Fruit fly (Drosophila melanogaster) whole organism: ENCODE data around the gene CG11052.
"Not testable (repeated sequence)": the region's sequence is repeated elsewhere in the genome, so short reads cannot be mapped to it uniquely, and the experiment has no call there.

Source experiments
- CG8478 ChIP-seq: fragments of >200 bp; optimal IDR thresholded peaks from 2 replicates; lab custom pipeline; 2018; ENCODE audit warnings: inconsistent platforms
- Dll ChIP-seq: fragments of >200 bp; optimal IDR thresholded peaks from 2 replicates; lab custom pipeline; 2017
- EcR ChIP-seq, 2 experiments: fragments of >200 bp; optimal IDR thresholded peaks; 2 replicates each; lab custom pipeline; 2017; ENCODE audit warnings: missing biosample characterization in 2 of 2, missing genetic modification characterization in 2 of 2, missing genetic modification reagents in 2 of 2
- pan ChIP-seq: fragments of >200 bp; optimal IDR thresholded peaks from 2 replicates; lab custom pipeline; 2017
- psq ChIP-seq: fragments of >200 bp; optimal IDR thresholded peaks from 2 replicates; lab custom pipeline; 2017
- usp ChIP-seq: fragments of >200 bp; optimal IDR thresholded peaks from 2 replicates; lab custom pipeline; 2017; ENCODE audit warnings: missing biosample characterization, missing genetic modification characterization, mixed read lengths

The CG11052 gene

DNA sequence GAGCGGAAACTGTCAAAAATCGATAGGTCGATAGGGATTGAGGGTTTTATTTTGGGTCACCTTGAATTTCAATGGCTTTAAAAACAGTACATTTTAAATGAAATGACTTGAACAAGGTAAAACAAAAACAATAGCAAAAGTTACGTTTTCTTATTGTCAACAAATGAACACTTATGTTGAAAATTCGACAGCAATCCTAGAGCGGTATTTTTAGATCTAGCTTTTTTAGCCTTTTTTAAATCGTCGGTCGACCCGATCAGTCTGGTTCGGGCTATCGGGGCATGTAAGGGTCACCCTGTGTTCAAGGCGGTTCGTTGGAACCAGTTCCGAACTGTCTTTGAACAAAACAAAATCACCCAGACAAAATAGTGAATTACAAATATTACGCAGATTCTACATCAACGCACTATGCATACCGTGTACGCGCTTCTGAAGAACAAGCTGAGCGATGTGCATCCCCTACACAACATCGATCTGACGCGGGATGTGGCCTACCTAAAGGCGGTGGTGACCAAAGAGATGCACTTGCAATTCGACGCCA is at the start of gene CG11052, which contains the start of gene CG3223:
TSS of gene CG11052 (minus strand) at position 218 of the 541 bp plus-strand sequence.
TSS of gene CG3223 (plus strand) at position 321 of the 541 bp plus-strand sequence.
- no peak for TF ChIP-seq EcR (GFP tag; optimal IDR thresholded peaks at IDR 0.05; lab: Kevin White, UChicago)

DNA sequence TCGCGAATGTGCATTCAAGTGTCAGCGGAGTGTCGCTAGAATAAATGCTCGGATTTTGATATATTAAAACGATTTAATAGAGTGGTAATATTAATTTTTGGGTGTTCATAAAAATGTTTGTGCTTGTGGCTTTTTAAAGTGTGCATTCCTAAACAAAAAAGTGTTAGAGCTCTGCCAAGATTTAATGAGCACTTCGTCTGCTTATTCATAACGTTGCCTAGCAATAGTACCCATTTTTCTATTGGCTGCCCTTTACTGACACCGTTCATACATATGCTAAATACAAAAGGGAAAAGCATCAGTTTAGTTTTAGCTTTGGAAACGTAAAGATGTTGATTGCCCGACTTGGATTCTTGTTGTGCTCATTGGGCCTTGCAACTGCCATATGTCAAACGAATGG is 40.3 kb upstream of the CG11052 start, which contains the start of gene CG43061:
TSS of gene CG43061 (plus strand) at position 301 of the 400 bp plus-strand sequence.
- not testable (repeated sequence) for TF ChIP-seq EcR (GFP tag; optimal IDR thresholded peaks at IDR 0.05; lab: Kevin White, UChicago); Dll (lab: Kevin White, UChicago); psq (lab: Kevin White, UChicago)

DNA sequence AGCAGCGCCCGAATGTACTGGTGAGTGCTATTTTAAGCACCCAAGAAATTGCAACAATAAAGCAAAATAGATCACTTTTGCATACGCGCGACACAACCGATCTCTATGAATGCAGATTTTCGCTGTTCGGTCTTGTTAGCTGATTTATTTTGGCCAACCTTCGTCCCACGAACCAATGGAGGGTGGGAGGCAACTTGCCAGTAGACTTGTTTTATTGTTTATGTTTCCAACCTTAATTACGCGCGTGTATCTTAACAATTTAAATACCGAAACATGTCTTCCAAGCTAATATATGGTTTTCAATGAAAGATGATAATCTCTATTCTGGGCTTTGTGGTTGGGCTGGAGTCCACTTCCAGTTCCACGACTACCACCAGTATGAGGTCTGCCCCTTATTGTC is 39.8 kb upstream of the CG11052 start, which contains the start of gene CG43618:
TSS of gene CG43618 (plus strand) at position 301 of the 400 bp plus-strand sequence.
- not testable (repeated sequence) for TF ChIP-seq EcR (GFP tag; optimal IDR thresholded peaks at IDR 0.05; lab: Kevin White, UChicago); Dll (lab: Kevin White, UChicago); usp (GFP tag; lab: Kevin White, UChicago)

DNA sequence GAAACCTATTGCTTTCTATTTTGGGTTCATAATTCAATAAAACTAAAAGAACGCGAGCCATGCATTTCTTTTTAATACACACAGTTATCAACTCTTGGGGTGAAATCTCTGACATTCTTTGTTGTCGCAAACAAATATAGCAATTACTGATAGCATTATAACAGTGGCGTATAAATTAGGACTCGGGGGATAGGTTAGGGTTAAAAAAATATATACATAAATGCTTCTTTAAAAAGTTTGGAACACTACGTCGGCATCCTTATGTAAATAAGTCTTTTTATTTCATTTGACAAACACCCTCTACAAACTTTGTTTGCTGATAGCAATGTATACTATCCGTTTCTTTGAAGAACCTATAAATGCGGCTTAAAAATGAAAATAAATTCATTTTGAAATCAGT is 31.7 kb upstream of the CG11052 start, which contains the start of gene CG43060:
TSS of gene CG43060 (plus strand) at position 382 of the 400 bp plus-strand sequence.
- TF ChIP-seq CG8478 (lab: Kevin White, UChicago) (no peak), usp (GFP tag; lab: Kevin White, UChicago) (no peak), Dll (lab: Kevin White, UChicago) (no peak), pan (lab: Kevin White, UChicago) (no peak), EcR (GFP tag; optimal IDR thresholded peaks at IDR 0.05; lab: Kevin White, UChicago) (no peak), psq (lab: Kevin White, UChicago) (no peak)

DNA sequence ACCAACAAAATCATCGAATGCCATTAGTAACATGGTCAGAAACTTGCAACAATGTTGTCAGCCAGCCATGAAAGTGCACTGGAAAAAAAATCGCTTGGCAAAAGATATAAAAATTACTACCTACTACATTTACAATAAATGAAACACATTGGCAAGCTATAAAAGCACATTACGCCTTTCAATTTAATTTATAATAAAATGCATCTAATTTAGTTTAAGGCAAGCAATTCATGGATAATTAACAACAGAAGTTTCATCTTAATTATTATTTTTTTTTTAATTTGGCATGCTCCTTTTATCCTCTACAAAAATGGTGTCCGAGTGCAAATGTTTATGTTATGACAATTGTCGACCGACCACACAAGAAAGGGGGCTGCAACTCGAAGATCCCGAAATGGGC is 29.8 kb upstream of the CG11052 start:
- TF ChIP-seq Dll (lab: Kevin White, UChicago) (no peak), usp (GFP tag; lab: Kevin White, UChicago) (no peak), CG8478 (lab: Kevin White, UChicago) (no peak)

DNA sequence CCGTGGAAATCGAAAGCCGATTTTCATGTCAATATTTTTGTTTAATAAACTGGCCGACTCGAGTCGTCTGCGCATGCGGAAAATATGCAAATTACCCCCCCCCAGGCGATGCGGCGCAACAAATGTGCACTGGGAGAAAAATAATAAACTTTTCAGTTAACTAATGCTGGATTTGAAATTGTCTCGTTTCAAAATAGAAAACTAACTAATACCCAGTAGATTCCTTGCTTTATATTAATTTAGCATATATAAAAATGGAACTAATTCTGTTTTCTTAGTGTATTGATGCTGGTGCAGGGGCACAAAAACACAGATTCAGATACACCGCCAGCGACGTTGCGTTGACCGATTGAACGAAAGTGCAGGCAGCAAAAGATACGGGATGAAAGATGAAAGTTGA is 28.8 kb upstream of the CG11052 start:
- TF ChIP-seq psq (lab: Kevin White, UChicago) (no peak), pan (lab: Kevin White, UChicago) (no peak), Dll (lab: Kevin White, UChicago) (no peak)

DNA sequence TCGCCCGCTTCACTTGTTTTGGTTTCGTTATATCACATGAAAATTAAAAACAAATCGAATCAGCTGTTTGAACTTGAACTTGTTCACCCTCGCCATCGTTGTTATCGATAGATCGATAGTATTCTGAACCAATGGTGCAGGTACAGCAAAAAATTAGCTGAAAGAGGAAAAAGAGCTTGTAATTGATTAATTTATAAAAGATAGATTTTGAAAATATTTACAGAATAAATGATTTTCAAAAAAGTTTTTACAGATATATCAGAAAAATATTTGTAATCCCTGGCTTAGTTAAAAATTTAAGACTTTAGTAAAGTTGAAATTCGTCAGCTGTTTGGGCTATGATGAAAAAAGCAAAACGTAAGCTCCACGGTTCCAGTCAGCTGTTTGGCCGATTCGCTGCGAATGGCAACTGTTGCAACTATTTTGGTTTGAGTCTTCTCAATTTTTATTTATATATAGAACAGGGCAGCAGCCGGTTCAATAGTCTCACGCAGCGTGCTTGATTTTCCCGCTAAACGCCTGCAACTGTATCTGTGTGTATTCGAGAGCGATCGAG is 23.9 kb upstream of the CG11052 start, which contains the start of the genes CG11035 and unc-45:
TSS of gene CG11035 (minus strand) at position 87 of the 556 bp plus-strand sequence.
TSS of gene unc-45 (plus strand) at position 379 of the 556 bp plus-strand sequence.
- TF ChIP-seq EcR (GFP tag; optimal IDR thresholded peaks at IDR 0.05; lab: Kevin White, UChicago) (no peak), psq (lab: Kevin White, UChicago) (no peak), Dll (lab: Kevin White, UChicago) (no peak), CG8478 (lab: Kevin White, UChicago) (no peak), usp (GFP tag; lab: Kevin White, UChicago) (no peak), pan (lab: Kevin White, UChicago) (no peak)

DNA sequence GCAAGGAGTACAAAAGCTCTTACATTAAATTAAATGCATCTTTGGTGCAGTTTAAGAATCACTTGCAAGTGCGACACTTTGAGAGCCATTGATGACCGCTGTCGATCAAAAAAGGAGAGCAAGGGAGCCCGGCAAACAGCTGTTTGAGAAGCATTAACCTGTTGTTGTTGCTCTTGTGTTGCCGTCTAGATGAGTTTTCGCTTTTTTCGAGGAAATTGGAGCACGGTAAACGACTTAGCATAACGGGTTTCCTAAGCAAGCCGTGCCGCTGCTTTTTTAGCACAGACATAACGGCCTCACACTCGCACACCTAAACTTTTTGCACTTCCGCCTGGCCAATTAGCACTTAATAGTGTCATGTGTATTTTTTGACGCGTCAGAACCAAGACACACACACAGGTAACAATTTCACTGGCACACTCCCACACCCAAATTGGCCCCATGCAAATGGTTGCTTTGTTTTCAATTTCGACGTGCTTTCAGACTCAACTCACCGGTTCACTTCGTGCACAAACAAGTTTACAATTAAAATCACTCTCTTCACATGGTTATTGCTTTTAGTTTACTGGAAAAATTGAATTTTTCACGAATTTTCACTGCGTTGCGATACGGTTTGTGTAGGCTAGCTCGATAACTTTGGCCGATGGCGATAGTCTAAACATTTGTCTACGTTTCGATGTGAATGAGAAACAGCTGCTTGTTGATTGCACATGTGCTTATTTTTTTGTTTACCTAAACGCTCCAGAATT is 21.2 kb upstream of the CG11052 start, which contains the start of the genes CG10903 and CG2747:
TSS of gene CG10903 (plus strand) at position 261 of the 749 bp plus-strand sequence.
TSS of gene CG2747 (minus strand) at position 640 of the 749 bp plus-strand sequence.
- TF ChIP-seq psq (lab: Kevin White, UChicago) (no peak), pan (lab: Kevin White, UChicago) (no peak), usp (GFP tag; lab: Kevin White, UChicago) (no peak), CG8478 (lab: Kevin White, UChicago) (no peak), EcR (GFP tag; optimal IDR thresholded peaks at IDR 0.05; lab: Kevin White, UChicago) (no peak), Dll (lab: Kevin White, UChicago) (no peak)

DNA sequence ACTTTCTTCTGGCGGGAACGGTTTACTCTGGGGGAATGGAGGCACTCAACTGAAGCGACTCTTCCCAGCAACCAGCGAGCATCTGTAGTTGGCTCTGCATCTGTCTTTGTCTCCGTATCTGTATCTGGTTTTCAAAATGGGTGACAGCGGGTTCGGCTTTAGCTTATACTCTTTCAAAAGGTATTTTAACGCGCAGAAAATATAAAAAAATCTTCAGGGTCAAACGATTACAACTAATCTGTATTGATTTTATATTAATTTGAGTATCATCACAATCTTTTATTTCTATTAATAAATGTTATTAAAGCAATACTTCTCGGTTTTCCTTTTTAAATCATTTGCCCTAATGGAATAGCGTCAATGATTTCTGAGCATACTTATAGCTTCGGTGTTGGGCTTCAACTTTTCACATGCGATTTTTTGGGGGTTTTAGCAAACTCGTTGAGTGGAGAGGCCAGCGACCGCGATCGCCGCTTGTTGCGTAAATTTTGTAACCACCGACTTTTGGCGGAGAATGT is 20.5 kb upstream of the CG11052 start, which contains the start of gene ImpE3:
TSS of gene ImpE3 (minus strand) at position 51 of the 518 bp plus-strand sequence.
- no peak for TF ChIP-seq psq (lab: Kevin White, UChicago)
- no peak for TF ChIP-seq EcR (GFP tag; optimal IDR thresholded peaks at IDR 0.05; lab: Kevin White, UChicago)
- no peak for TF ChIP-seq usp (GFP tag; lab: Kevin White, UChicago)
- TF ChIP-seq Dll (lab: Kevin White, UChicago), result no peak
- no peak for TF ChIP-seq CG8478 (lab: Kevin White, UChicago)
- TF ChIP-seq pan (lab: Kevin White, UChicago), result no peak

DNA sequence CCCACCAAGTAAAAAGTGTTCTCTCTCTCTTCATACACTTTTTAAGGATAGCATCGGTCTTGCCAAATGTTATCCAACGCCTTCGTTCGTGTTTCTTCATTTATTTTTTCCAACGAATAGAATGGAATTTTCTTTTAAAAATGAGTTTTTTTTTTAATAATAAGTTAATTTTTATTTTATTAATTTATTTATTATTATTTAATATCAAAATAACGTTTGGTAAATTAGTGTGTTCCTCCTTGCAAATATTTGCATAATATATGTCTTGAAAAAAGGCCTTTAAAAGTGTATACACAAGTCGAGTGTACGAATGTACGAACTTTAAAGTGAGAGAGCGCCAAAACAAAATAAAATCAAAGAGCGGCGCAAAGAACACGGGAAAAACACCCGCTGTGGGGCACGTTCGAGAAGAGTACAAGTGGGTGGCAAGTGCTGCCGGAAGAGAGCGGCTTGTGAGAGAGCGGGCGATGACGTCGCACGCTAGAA is 18.1 kb upstream of the CG11052 start:
- TF ChIP-seq EcR (GFP tag; optimal IDR thresholded peaks at IDR 0.05; lab: Kevin White, UChicago), result no peak
- TF ChIP-seq Dll (lab: Kevin White, UChicago), result peak; percentile 63

DNA sequence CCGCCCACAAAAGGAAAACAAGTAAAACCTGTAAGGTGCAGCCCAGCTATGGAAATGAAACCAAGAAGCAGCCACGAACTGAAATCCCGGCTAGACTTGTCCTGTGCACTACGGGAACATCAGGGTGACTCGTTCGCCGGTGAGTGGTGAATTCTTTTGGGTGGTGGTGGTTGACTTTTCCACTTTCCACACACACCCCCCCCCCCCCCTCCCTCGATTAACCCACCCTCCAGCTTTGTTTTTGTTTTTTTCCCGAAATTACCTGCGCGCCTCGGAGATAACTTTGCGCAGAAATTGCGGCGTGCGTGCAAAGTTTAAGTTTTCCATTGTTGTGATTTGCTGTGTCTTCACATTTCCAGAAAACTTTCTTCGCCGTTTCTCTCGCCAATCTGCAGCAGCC is 17.4 kb upstream of the CG11052 start:
- TF ChIP-seq CG8478 (lab: Kevin White, UChicago), result no peak
- no peak for TF ChIP-seq usp (GFP tag; lab: Kevin White, UChicago)
- TF ChIP-seq psq (lab: Kevin White, UChicago), result no peak
- no peak for TF ChIP-seq pan (lab: Kevin White, UChicago)
- TF ChIP-seq EcR (GFP tag; optimal IDR thresholded peaks at IDR 0.05; lab: Kevin White, UChicago), result no peak
- no peak for TF ChIP-seq Dll (lab: Kevin White, UChicago)
